Worm (Caenorhabditis elegans) whole organism, late embryonic: ENCODE data around the gene ZK666.15.

Source experiments
- C08G9.2 ChIP-seq: sonication (generic microtip); optimal IDR thresholded peaks from 2 replicates; lab custom pipeline; 2016; ENCODE audit warnings: mild to moderate bottlenecking, missing genetic modification characterization, moderate library complexity, missing compliant biosample characterization
- K02D7.2 ChIP-seq: sonication (generic microtip); optimal IDR thresholded peaks from 2 replicates; lab custom pipeline; 2017; ENCODE audit warnings: mild to moderate bottlenecking, missing genetic modification characterization, missing compliant biosample characterization
- K09A11.1 ChIP-seq: sonication (generic microtip); optimal IDR thresholded peaks from 2 replicates; lab custom pipeline; 2017; ENCODE audit warnings: antibody characterized with exemption, mild to moderate bottlenecking, missing genetic modification characterization, missing compliant biosample characterization; ENCODE audit not compliant: insufficient read depth
- T23F11.4 ChIP-seq: fragments of 200-800 bp; sonication (Bioruptor generic); optimal IDR thresholded peaks from 2 replicates; lab custom pipeline; 2018; ENCODE audit warnings: mild to moderate bottlenecking, missing genetic modification characterization, missing compliant biosample characterization
- Y22D7AL.16 ChIP-seq: sonication (generic microtip); optimal IDR thresholded peaks from 2 replicates; lab custom pipeline; 2016; ENCODE audit warnings: missing genetic modification characterization, missing compliant biosample characterization
- ama-1 ChIP-seq: fragments of 150-350 bp; optimal IDR thresholded peaks from 2 replicates; lab custom pipeline; 2014
- ceh-18 ChIP-seq: sonication (generic microtip); optimal IDR thresholded peaks from 2 replicates; lab custom pipeline; 2016; ENCODE audit warnings: missing genetic modification characterization, missing compliant biosample characterization
- ceh-19 ChIP-seq: fragments of 200-800 bp; sonication (Bioruptor generic); optimal IDR thresholded peaks from 2 replicates; lab custom pipeline; 2018; ENCODE audit warnings: mild to moderate bottlenecking, missing genetic modification characterization, missing compliant biosample characterization
- ceh-2 ChIP-seq: sonication (generic microtip); optimal IDR thresholded peaks from 2 replicates; lab custom pipeline; 2016; ENCODE audit warnings: missing genotype, missing genetic modification characterization, missing compliant biosample characterization
- ceh-24 ChIP-seq: sonication (generic microtip); optimal IDR thresholded peaks from 2 replicates; lab custom pipeline; 2016; ENCODE audit warnings: mild to moderate bottlenecking, missing genetic modification characterization, missing compliant biosample characterization
- ceh-31 ChIP-seq: sonication (generic microtip); optimal IDR thresholded peaks from 2 replicates; lab custom pipeline; 2016; ENCODE audit warnings: missing genetic modification characterization, missing compliant biosample characterization
- ceh-34 ChIP-seq: sonication (generic microtip); optimal IDR thresholded peaks from 2 replicates; lab custom pipeline; 2016; ENCODE audit warnings: mild to moderate bottlenecking, missing genetic modification characterization, missing compliant biosample characterization
- ceh-48 ChIP-seq: sonication (generic microtip); optimal IDR thresholded peaks from 2 replicates; lab custom pipeline; 2016; ENCODE audit warnings: missing genetic modification characterization, inconsistent platforms, missing compliant biosample characterization
- ceh-6 ChIP-seq: fragments of 200-800 bp; sonication (Bioruptor generic); optimal IDR thresholded peaks from 2 replicates; lab custom pipeline; 2018; ENCODE audit warnings: mild to moderate bottlenecking, missing genetic modification characterization, missing compliant biosample characterization
- ceh-9 ChIP-seq: sonication (generic microtip); optimal IDR thresholded peaks from 2 replicates; lab custom pipeline; 2016; ENCODE audit warnings: mild to moderate bottlenecking, missing genetic modification characterization, inconsistent platforms, missing compliant biosample characterization
- dmd-4 ChIP-seq: sonication (generic microtip); optimal IDR thresholded peaks from 2 replicates; lab custom pipeline; 2016; ENCODE audit warnings: borderline replicate concordance, missing genetic modification characterization, missing compliant biosample characterization
- ets-4 ChIP-seq: sonication (generic microtip); optimal IDR thresholded peaks from 2 replicates; lab custom pipeline; 2016; ENCODE audit warnings: missing genetic modification characterization, missing compliant biosample characterization
- fax-1 ChIP-seq: sonication (generic microtip); optimal IDR thresholded peaks from 2 replicates; lab custom pipeline; 2016; ENCODE audit warnings: missing genotype, missing genetic modification characterization, missing compliant biosample characterization
- fkh-10 ChIP-seq: fragments of 150-350 bp; optimal IDR thresholded peaks from 2 replicates; lab custom pipeline; 2014; ENCODE audit warnings: missing biosample characterization, missing genetic modification reagents, missing genetic modification characterization
- fkh-6 ChIP-seq: sonication (generic microtip); optimal IDR thresholded peaks from 2 replicates; lab custom pipeline; 2016; ENCODE audit warnings: missing genetic modification characterization, missing compliant biosample characterization
- gmeb-2 ChIP-seq: sonication (generic microtip); optimal IDR thresholded peaks from 2 replicates; lab custom pipeline; 2016; ENCODE audit warnings: missing genetic modification characterization, inconsistent platforms, missing compliant biosample characterization
- hlh-15 ChIP-seq: sonication (generic microtip); optimal IDR thresholded peaks from 2 replicates; lab custom pipeline; 2016; ENCODE audit warnings: missing genetic modification characterization, missing compliant biosample characterization
- hlh-6 ChIP-seq: sonication (generic microtip); optimal IDR thresholded peaks from 2 replicates; lab custom pipeline; 2016; ENCODE audit warnings: missing genotype, missing genetic modification characterization, missing compliant biosample characterization
- madf-2 ChIP-seq: sonication (generic microtip); optimal IDR thresholded peaks from 2 replicates; lab custom pipeline; 2017; ENCODE audit warnings: missing genetic modification characterization, missing compliant biosample characterization
- mec-3 ChIP-seq: sonication (generic microtip); optimal IDR thresholded peaks from 2 replicates; lab custom pipeline; 2016; ENCODE audit warnings: borderline replicate concordance, missing genetic modification characterization, missing compliant biosample characterization
- nfya-1 ChIP-seq: sonication (generic microtip); optimal IDR thresholded peaks from 2 replicates; lab custom pipeline; 2017; ENCODE audit warnings: missing genetic modification characterization, mild to moderate bottlenecking, missing compliant biosample characterization, antibody characterized with exemption, moderate library complexity
- nhr-11 ChIP-seq: fragments of 150-350 bp; optimal IDR thresholded peaks from 2 replicates; lab custom pipeline; 2014; ENCODE audit warnings: missing biosample characterization, missing genetic modification characterization
- npax-4 ChIP-seq: sonication (generic microtip); optimal IDR thresholded peaks from 2 replicates; lab custom pipeline; 2016; ENCODE audit warnings: missing genetic modification characterization, missing compliant biosample characterization
- pag-3 ChIP-seq: sonication (generic microtip); optimal IDR thresholded peaks from 2 replicates; lab custom pipeline; 2016; ENCODE audit warnings: missing compliant biosample characterization, missing genetic modification characterization, borderline replicate concordance
- pax-1 ChIP-seq: fragments of 150-350 bp; optimal IDR thresholded peaks from 2 replicates; lab custom pipeline; 2014; ENCODE audit warnings: missing biosample characterization, missing genetic modification characterization
- pha-2 ChIP-seq: sonication (generic microtip); optimal IDR thresholded peaks from 2 replicates; lab custom pipeline; 2017; ENCODE audit warnings: mild to moderate bottlenecking, missing genetic modification characterization, missing compliant biosample characterization
- pha-4 ChIP-seq: fragments of 150-350 bp; optimal IDR thresholded peaks from 2 replicates; lab custom pipeline; 2018; ENCODE audit warnings: missing biosample characterization, missing genetic modification reagents, missing genetic modification characterization
- pros-1 ChIP-seq: fragments of 150-350 bp; optimal IDR thresholded peaks from 2 replicates; lab custom pipeline; 2014; ENCODE audit warnings: missing biosample characterization, missing genetic modification reagents, missing genetic modification characterization
- rnt-1 ChIP-seq: sonication (generic microtip); optimal IDR thresholded peaks from 2 replicates; lab custom pipeline; 2016; ENCODE audit warnings: missing genetic modification characterization, missing compliant biosample characterization
- sox-2 ChIP-seq: fragments of 200-800 bp; sonication (Bioruptor generic); IDR thresholded peaks from 2 replicates; pipeline ENCODE4 v1.3.6; 2022; ENCODE audit warnings: missing genetic modification reagents, missing genetic modification characterization, missing compliant biosample characterization
- sox-4 ChIP-seq: sonication (generic microtip); optimal IDR thresholded peaks from 2 replicates; lab custom pipeline; 2017; ENCODE audit warnings: mild to moderate bottlenecking, missing genetic modification characterization, inconsistent platforms, missing compliant biosample characterization
- syd-9 ChIP-seq: sonication (generic microtip); optimal IDR thresholded peaks from 2 replicates; lab custom pipeline; 2016; ENCODE audit warnings: mild to moderate bottlenecking, missing genetic modification characterization, moderate library complexity, missing compliant biosample characterization
- unc-55 ChIP-seq: sonication (generic microtip); optimal IDR thresholded peaks from 2 replicates; lab custom pipeline; 2017; ENCODE audit warnings: missing biosample characterization, missing genetic modification reagents, missing genetic modification characterization
- unc-86 ChIP-seq: sonication (generic microtip); optimal IDR thresholded peaks from 2 replicates; lab custom pipeline; 2016; ENCODE audit warnings: missing genetic modification characterization, missing compliant biosample characterization
- zip-5 ChIP-seq: sonication (generic microtip); optimal IDR thresholded peaks from 2 replicates; lab custom pipeline; 2016; ENCODE audit warnings: missing genetic modification characterization, missing compliant biosample characterization
- ztf-16 ChIP-seq: sonication (generic microtip); optimal IDR thresholded peaks from 2 replicates; lab custom pipeline; 2017; ENCODE audit warnings: missing genetic modification characterization, missing compliant biosample characterization

Gene ZK666.15

ce11 chrII:10471247-10471646 lies 15.6 kb upstream of the ZK666.15 start, which contains the start of gene ZK666.1:
ZK666.1 (minus strand) TSS chrII:10471347.
- TF ChIP-seq fkh-6 (tag; lab: Kevin White, UChicago), result no peak
- no peak for TF ChIP-seq ztf-16 (tag; lab: Kevin White, UChicago)
- TF ChIP-seq madf-2, result no peak
- no peak for TF ChIP-seq ama-1 (lab: Kevin White, UChicago)
- no peak for TF ChIP-seq ceh-24 (tag; lab: Kevin White, UChicago)
- no peak for TF ChIP-seq hlh-6 (tag; lab: Kevin White, UChicago)
- no peak for TF ChIP-seq nhr-11
- TF ChIP-seq zip-5, result no peak
- no peak for TF ChIP-seq K02D7.2 (tag; lab: Kevin White, UChicago)
- no peak for TF ChIP-seq rnt-1 (tag; lab: Kevin White, UChicago)
- TF ChIP-seq hlh-15 (tag; lab: Kevin White, UChicago), result no peak
- no peak for TF ChIP-seq dmd-4
- TF ChIP-seq ceh-2, result no peak
- no peak for TF ChIP-seq pag-3 (tag; lab: Kevin White, UChicago)
- no peak for TF ChIP-seq sox-2 (GFP tag; lab: Robert Waterston, UW)
- TF ChIP-seq ceh-18, result no peak
- TF ChIP-seq, all 69 proteins: peak for 0

- TF ChIP-seq Y22D7AL.16 (no peak), K09A11.1 (tag; lab: Kevin White, UChicago) (no peak), ceh-6 (GFP tag; lab: Kevin White, UChicago) (no peak), sox-4 (tag; lab: Kevin White, UChicago) (no peak), gmeb-2 (tag; lab: Kevin White, UChicago) (no peak), syd-9 (tag; lab: Kevin White, UChicago) (no peak), unc-86 (tag; lab: Kevin White, UChicago) (no peak), fkh-10 (GFP tag; lab: Kevin White, UChicago) (no peak), ama-1 (lab: Kevin White, UChicago) (no peak), nfya-1 (tag; lab: Kevin White, UChicago) (no peak), ets-4 (tag; lab: Kevin White, UChicago) (no peak), ceh-31 (no peak), T23F11.4 (GFP tag; lab: Kevin White, UChicago) (no peak), ztf-16 (tag; lab: Kevin White, UChicago) (no peak), dmd-4 (no peak), npax-4 (tag; lab: Kevin White, UChicago) (no peak)
Measured at ce11 chrII:10471790-10472189, 15.0 kb upstream of the ZK666.15 start, which contains the start of gene ZK666.2. ZK666.2 (minus strand) TSS chrII:10471890.

ce11 chrII:10476039-10476438 lies 10.8 kb upstream of the ZK666.15 start, which contains the start of gene clec-58:
clec-58 (minus strand) TSS chrII:10476139.
- TF ChIP-seq ceh-34 (tag; lab: Kevin White, UChicago) (no peak), unc-55 (GFP tag; lab: Kevin White, UChicago) (no peak), pros-1 (tag; lab: Kevin White, UChicago) (no peak), fax-1 (no peak), pag-3 (tag; lab: Kevin White, UChicago) (no peak), mec-3 (no peak), C08G9.2 (tag; lab: Kevin White, UChicago) (no peak), K02D7.2 (tag; lab: Kevin White, UChicago) (no peak), ceh-9 (tag; lab: Kevin White, UChicago) (no peak), ceh-31 (no peak), pha-2 (tag; lab: Kevin White, UChicago) (no peak), pax-1 (tag; lab: Kevin White, UChicago) (no peak), hlh-15 (tag; lab: Kevin White, UChicago) (no peak), pha-4 (no peak), ceh-19 (GFP tag; lab: Kevin White, UChicago) (no peak), ceh-48 (tag; lab: Kevin White, UChicago) (no peak), madf-2 (no peak)
